Fruit fly (Drosophila melanogaster) S2 (cell line): ENCODE data around the gene CG8372.

Experiments
- CG8478 ChIP-seq: fragments of >200 bp; optimal IDR thresholded peaks from 2 replicates; lab custom pipeline; 2018
- CTCF ChIP-seq, 2 experiments: fragments of >200 bp; optimal IDR thresholded peaks; 2 replicates each; lab custom pipeline; 2018

DNA sequence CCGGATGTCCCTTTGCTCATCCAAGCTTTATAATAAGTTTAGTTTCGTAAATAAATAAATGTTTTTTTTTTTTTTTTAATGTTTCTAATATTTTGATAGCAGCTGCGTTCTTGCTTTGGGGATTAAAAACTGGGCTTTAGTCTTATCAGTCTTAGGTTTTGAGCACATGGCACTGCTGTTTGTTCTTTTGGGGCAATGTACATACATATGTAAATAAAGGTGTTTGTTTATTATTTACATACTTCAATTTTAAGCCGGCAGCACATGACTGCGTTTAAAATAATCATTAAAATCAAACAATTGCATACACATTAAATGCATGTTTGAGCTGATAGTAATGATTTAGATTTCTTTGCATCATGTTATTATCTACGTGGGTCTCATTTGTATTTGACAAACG, 48.5 kb downstream of the CG8372 start:
- no peak for TF ChIP-seq CG8478
- no peak for TF ChIP-seq CTCF (optimal IDR thresholded peaks at IDR 0.05; lab: Kevin White, UChicago)
